Fruit fly (Drosophila melanogaster) whole organism, prepupa: ENCODE data around the gene Ae2.
A peak's percentile ranks its signal among the peaks of the same experiment; 100 is the strongest.

Experiments
- CG10631 ChIP-seq: fragments of 200-800 bp; sonication (Bioruptor generic); optimal IDR thresholded peaks from 2 replicates; lab custom pipeline; 2016; ENCODE audit warnings: missing biosample characterization, missing genetic modification characterization
- CG10669 ChIP-seq: fragments of 200-800 bp; sonication (Bioruptor generic); optimal IDR thresholded peaks from 3 replicates; lab custom pipeline; 2018; ENCODE audit warnings: missing biosample characterization, mild to moderate bottlenecking, missing genetic modification characterization, moderate library complexity
- CG11294 ChIP-seq: fragments of 200-800 bp; sonication (Bioruptor generic); IDR thresholded peaks from 2 replicates; pipeline ENCODE4 v1.3.6; 2022; ENCODE audit warnings: missing biosample characterization, missing genetic modification characterization
- CG11762 ChIP-seq: fragments of 200-800 bp; sonication (Bioruptor generic); optimal IDR thresholded peaks from 3 replicates; lab custom pipeline; 2016; ENCODE audit warnings: missing biosample characterization, missing genetic modification characterization; ENCODE audit not compliant: insufficient read depth
- CG11902 ChIP-seq: fragments of 200-800 bp; sonication (Bioruptor generic); optimal IDR thresholded peaks from 3 replicates; lab custom pipeline; 2016; ENCODE audit warnings: missing biosample characterization, missing genetic modification characterization
- CG15336 ChIP-seq: fragments of 200-800 bp; sonication (Bioruptor generic); IDR thresholded peaks from 2 replicates; pipeline ENCODE4 v1.3.6; 2022; ENCODE audit warnings: missing biosample characterization, missing genetic modification characterization
- CG1621 ChIP-seq: fragments of 200-800 bp; sonication (Bioruptor generic); optimal IDR thresholded peaks from 3 replicates; lab custom pipeline; 2018; ENCODE audit warnings: missing biosample characterization, mild to moderate bottlenecking, missing genetic modification characterization
- CG16779 ChIP-seq: fragments of 200-800 bp; sonication (Bioruptor generic); optimal IDR thresholded peaks from 3 replicates; lab custom pipeline; 2017; ENCODE audit warnings: missing biosample characterization, mild to moderate bottlenecking, missing genetic modification characterization
- CG3032 ChIP-seq: fragments of 200-800 bp; optimal IDR thresholded peaks from 2 replicates; lab custom pipeline; 2019; ENCODE audit warnings: missing biosample characterization, mild to moderate bottlenecking, missing genetic modification characterization, moderate library complexity
- CG31627 ChIP-seq: fragments of 200-800 bp; sonication (Bioruptor generic); optimal IDR thresholded peaks from 3 replicates; lab custom pipeline; 2016; ENCODE audit warnings: missing biosample characterization, missing genetic modification characterization
- CG3919 ChIP-seq: fragments of 200-800 bp; sonication (Bioruptor generic); optimal IDR thresholded peaks from 3 replicates; lab custom pipeline; 2016; ENCODE audit warnings: missing biosample characterization, missing genetic modification characterization
- CG4318 ChIP-seq: fragments of 200-800 bp; sonication (Bioruptor generic); optimal IDR thresholded peaks from 3 replicates; lab custom pipeline; 2017; ENCODE audit warnings: missing biosample characterization, mild to moderate bottlenecking, missing genetic modification characterization
- CG6163 ChIP-seq: fragments of 200-800 bp; sonication (Bioruptor generic); IDR thresholded peaks from 3 replicates; pipeline ENCODE4 v1.3.6; 2022; ENCODE audit warnings: missing biosample characterization, missing genetic modification characterization
- CG6792 ChIP-seq: fragments of 200-800 bp; sonication (Bioruptor generic); optimal IDR thresholded peaks from 3 replicates; lab custom pipeline; 2016; ENCODE audit warnings: missing biosample characterization, missing genetic modification characterization
- CG6808 ChIP-seq: fragments of 200-800 bp; sonication (Bioruptor generic); optimal IDR thresholded peaks from 3 replicates; lab custom pipeline; 2017; ENCODE audit warnings: missing biosample characterization, missing genetic modification characterization, mild to moderate bottlenecking, moderate library complexity, missing genetic modification reagents
- CG6854 ChIP-seq: fragments of 200-800 bp; sonication (Bioruptor generic); optimal IDR thresholded peaks from 2 replicates; lab custom pipeline; 2017; ENCODE audit warnings: missing biosample characterization, mild to moderate bottlenecking, missing genetic modification characterization
- CG7368 ChIP-seq: fragments of 200-800 bp; sonication (Bioruptor generic); optimal IDR thresholded peaks from 3 replicates; lab custom pipeline; 2016; ENCODE audit warnings: missing biosample characterization, missing genetic modification characterization
- CG8119 ChIP-seq: fragments of 200-800 bp; sonication (Bioruptor generic); IDR thresholded peaks from 3 replicates; pipeline ENCODE4 v1.3.6; 2022; ENCODE audit warnings: missing biosample characterization, missing genetic modification characterization
- CG8319 ChIP-seq: fragments of 200-800 bp; sonication (Bioruptor generic); optimal IDR thresholded peaks from 3 replicates; lab custom pipeline; 2016; ENCODE audit warnings: missing biosample characterization, missing genetic modification characterization
- CG8632 ChIP-seq: fragments of 200-800 bp; sonication (Bioruptor generic); optimal IDR thresholded peaks from 3 replicates; lab custom pipeline; 2016; ENCODE audit warnings: missing biosample characterization, missing genetic modification characterization
- CG9139 ChIP-seq: fragments of 200-800 bp; sonication (Bioruptor generic); optimal IDR thresholded peaks from 3 replicates; lab custom pipeline; 2017; ENCODE audit warnings: missing biosample characterization, mild to moderate bottlenecking, missing genetic modification characterization
- Eip78C ChIP-seq: fragments of 200-800 bp; sonication (Bioruptor generic); peaks from one replicate; lab custom pipeline; 2016; ENCODE audit warnings: missing biosample characterization, missing genetic modification characterization
- Eip93F ChIP-seq: fragments of 200-800 bp; sonication (Bioruptor generic); optimal IDR thresholded peaks from 2 replicates; lab custom pipeline; 2016; ENCODE audit warnings: missing biosample characterization, mild to moderate bottlenecking, missing genetic modification characterization
- Ets21C ChIP-seq: fragments of 200-800 bp; sonication (Bioruptor generic); optimal IDR thresholded peaks from 3 replicates; lab custom pipeline; 2016; ENCODE audit warnings: missing biosample characterization, missing genetic modification characterization
- Hr38 ChIP-seq: sonication (Bioruptor generic); optimal IDR thresholded peaks from 2 replicates; lab custom pipeline; 2016; ENCODE audit warnings: missing biosample characterization, missing genetic modification characterization
- Hr4 ChIP-seq: fragments of 200-800 bp; sonication (Bioruptor generic); optimal IDR thresholded peaks from 3 replicates; lab custom pipeline; 2016; ENCODE audit warnings: missing biosample characterization, missing genetic modification characterization
- Lpt ChIP-seq: fragments of 200-800 bp; sonication (Bioruptor generic); optimal IDR thresholded peaks from 3 replicates; lab custom pipeline; 2016; ENCODE audit warnings: missing biosample characterization, missing genetic modification characterization
- Met ChIP-seq: fragments of 200-800 bp; sonication (Bioruptor generic); optimal IDR thresholded peaks from 3 replicates; lab custom pipeline; 2016; ENCODE audit warnings: missing biosample characterization, missing genetic modification characterization
- OdsH ChIP-seq: fragments of 200-800 bp; sonication (Bioruptor generic); optimal IDR thresholded peaks from 3 replicates; lab custom pipeline; 2016; ENCODE audit warnings: missing biosample characterization, missing genetic modification characterization
- Smox ChIP-seq: fragments of 200-800 bp; sonication (Bioruptor generic); optimal IDR thresholded peaks from 3 replicates; lab custom pipeline; 2016; ENCODE audit warnings: missing biosample characterization, missing genetic modification characterization
- Sox102F ChIP-seq: fragments of 200-800 bp; sonication (Bioruptor generic); optimal IDR thresholded peaks from 2 replicates; lab custom pipeline; 2016; ENCODE audit warnings: missing biosample characterization, mild to moderate bottlenecking, missing genetic modification characterization
- Sox14 ChIP-seq: fragments of 200-800 bp; sonication (Bioruptor generic); optimal IDR thresholded peaks from 3 replicates; lab custom pipeline; 2016; ENCODE audit warnings: missing biosample characterization, missing genetic modification characterization
- Sox15 ChIP-seq: fragments of 200-800 bp; sonication (Bioruptor generic); optimal IDR thresholded peaks from 3 replicates; lab custom pipeline; 2016; ENCODE audit warnings: missing biosample characterization, missing genetic modification characterization
- achi ChIP-seq: fragments of 200-800 bp; sonication (Bioruptor generic); optimal IDR thresholded peaks from 3 replicates; lab custom pipeline; 2016; ENCODE audit warnings: missing biosample characterization, missing genetic modification characterization
- dac ChIP-seq: fragments of 200-800 bp; sonication (Bioruptor generic); optimal IDR thresholded peaks from 2 replicates; lab custom pipeline; 2017; ENCODE audit warnings: missing biosample characterization, mild to moderate bottlenecking, missing genetic modification characterization
- dsx ChIP-seq: fragments of 200-800 bp; optimal IDR thresholded peaks from 3 replicates; lab custom pipeline; 2019; ENCODE audit warnings: missing biosample characterization, mild to moderate bottlenecking, missing genetic modification characterization, moderate library complexity; ENCODE audit not compliant: poor library complexity, severe bottlenecking
- eg ChIP-seq: fragments of 200-800 bp; sonication (Bioruptor generic); IDR thresholded peaks from 3 replicates; pipeline ENCODE4 v1.3.6; 2022; ENCODE audit warnings: missing biosample characterization, missing genetic modification characterization
- esn ChIP-seq: fragments of 200-800 bp; sonication (Bioruptor generic); optimal IDR thresholded peaks from 2 replicates; lab custom pipeline; 2016; ENCODE audit warnings: missing biosample characterization, mild to moderate bottlenecking, missing genetic modification characterization, moderate library complexity
- fd59A ChIP-seq: fragments of 200-800 bp; sonication (Bioruptor generic); optimal IDR thresholded peaks from 2 replicates; lab custom pipeline; 2017; ENCODE audit warnings: missing biosample characterization, mild to moderate bottlenecking, missing genetic modification characterization, missing genetic modification reagents
- fd85E ChIP-seq: fragments of 200-800 bp; sonication (Bioruptor generic); optimal IDR thresholded peaks from 3 replicates; lab custom pipeline; 2016; ENCODE audit warnings: missing biosample characterization, missing genetic modification characterization
- fkh ChIP-seq: fragments of 200-800 bp; sonication (Bioruptor generic); optimal IDR thresholded peaks from 3 replicates; lab custom pipeline; 2017; ENCODE audit warnings: missing biosample characterization, mild to moderate bottlenecking, missing genetic modification characterization, moderate library complexity
- net ChIP-seq: fragments of 200-800 bp; sonication (Bioruptor generic); optimal IDR thresholded peaks from 3 replicates; lab custom pipeline; 2016; ENCODE audit warnings: missing biosample characterization, missing genetic modification characterization
- salr ChIP-seq, 2 experiments: fragments of 200-800 bp; sonication (Bioruptor generic); optimal IDR thresholded peaks; 3 replicates each; lab custom pipeline; 2016 to 2018; ENCODE audit warnings: missing biosample characterization in 2 of 2, missing genetic modification characterization in 2 of 2, mild to moderate bottlenecking in 1 of 2
- spab ChIP-seq: fragments of 200-800 bp; sonication (Bioruptor generic); optimal IDR thresholded peaks from 2 replicates; lab custom pipeline; 2017; ENCODE audit warnings: missing biosample characterization, mild to moderate bottlenecking, missing genetic modification characterization, missing genetic modification reagents
- ss ChIP-seq, 2 experiments: fragments of 200-800 bp; sonication (Bioruptor generic); optimal IDR thresholded peaks; 2 replicates in 1 of 2; 3 replicates in 1 of 2; lab custom pipeline; 2017 to 2018; ENCODE audit warnings: mild to moderate bottlenecking in 2 of 2, missing biosample characterization in 2 of 2, missing genetic modification characterization in 2 of 2, moderate library complexity in 1 of 2
- svp ChIP-seq: fragments of 200-800 bp; sonication (Bioruptor generic); peaks from one replicate; lab custom pipeline; 2016; ENCODE audit warnings: missing biosample characterization, missing genetic modification characterization
- topi ChIP-seq: fragments of 200-800 bp; sonication (Bioruptor generic); optimal IDR thresholded peaks from 3 replicates; lab custom pipeline; 2016; ENCODE audit warnings: missing biosample characterization, missing genetic modification characterization

The Ae2 gene

dm6 chr3L:9763389-9763917, at the start of gene Ae2 (continued):
- TF ChIP-seq svp (GFP tag; lab: Kevin White, UChicago) (peak; percentile 60), Sox14 (GFP tag; lab: Kevin White, UChicago) (no peak), Eip78C (peak; percentile 69), CG16779 (no peak), CG3032 (tag; lab: Kevin White, UChicago) (no peak), salr (GFP tag; optimal IDR thresholded peaks at IDR 0.05; lab: Kevin White, UChicago) (no peak), CG11902 (GFP tag; lab: Kevin White, UChicago) (no peak), Sox15 (no peak)
- TF ChIP-seq, all 60 proteins: peak for 14

- TF ChIP-seq spab (GFP tag; lab: Kevin White, UChicago): peak; percentile 42
- peak; percentile 62 for TF ChIP-seq dsx (GFP tag; lab: Kevin White, UChicago)
- TF ChIP-seq Met (GFP tag; lab: Kevin White, UChicago): peak; percentile 60
- TF ChIP-seq CG10631 (GFP tag; lab: Kevin White, UChicago): peak; percentile 90
- TF ChIP-seq CG10669: peak; percentile 55
- no peak for TF ChIP-seq fd85E
- TF ChIP-seq esn (GFP tag; lab: Kevin White, UChicago): peak; percentile 69
- TF ChIP-seq CG31627 (GFP tag; lab: Kevin White, UChicago): peak; percentile 71
- TF ChIP-seq CG6854 (GFP tag; lab: Kevin White, UChicago): no peak
- TF ChIP-seq eg (GFP tag; lab: Robert Waterston, UW): peak; percentile 69; the same call in 2 of the 3 replicates
- 0 out of 2 replicates have a peak, but pooled peaks have one; percentile 62 for TF ChIP-seq CG15336
- peak; percentile 10 for TF ChIP-seq CG11762
- no peak for TF ChIP-seq CG4318 (GFP tag; lab: Kevin White, UChicago)
- peak; percentile 80 for TF ChIP-seq Eip78C
- TF ChIP-seq dac (GFP tag; lab: Kevin White, UChicago): no peak
- TF ChIP-seq CG8632 (GFP tag; lab: Kevin White, UChicago): peak; percentile 82
- TF ChIP-seq salr (GFP tag; optimal IDR thresholded peaks at IDR 0.05; lab: Kevin White, UChicago): peak in 1 of 2 experiments; percentile 82
- peak; percentile 73 for TF ChIP-seq Sox15
- peak; percentile 84 for TF ChIP-seq CG3032 (tag; lab: Kevin White, UChicago)
- peak; percentile 47 for TF ChIP-seq Eip93F (GFP tag; lab: Kevin White, UChicago)
- TF ChIP-seq topi: peak; percentile 53
- peak; percentile 67 for TF ChIP-seq Smox
- peak; percentile 29 for TF ChIP-seq CG7368 (GFP tag; lab: Kevin White, UChicago)
- peak; percentile 59 for TF ChIP-seq CG6792 (GFP tag; lab: Kevin White, UChicago)
- peak; percentile 58 for TF ChIP-seq CG3919 (GFP tag; lab: Kevin White, UChicago)
- peak; percentile 52 for TF ChIP-seq Lpt (GFP tag; lab: Kevin White, UChicago)
- TF ChIP-seq fd59A (GFP tag; lab: Kevin White, UChicago): peak; percentile 48
- TF ChIP-seq CG8119 (GFP tag; lab: Robert Waterston, UW): peak; percentile 82
- peak; percentile 24 for TF ChIP-seq CG9139
- no peak; the same call in 2 of the 3 replicates for TF ChIP-seq CG6163 (GFP tag; lab: Robert Waterston, UW)
- TF ChIP-seq CG11902 (GFP tag; lab: Kevin White, UChicago): peak; percentile 54
- TF ChIP-seq Hr4 (GFP tag; lab: Kevin White, UChicago): peak; percentile 61
- no peak for TF ChIP-seq fkh (GFP tag; lab: Kevin White, UChicago)
- peak; percentile 27 for TF ChIP-seq CG16779
- peak in 1 of 2 experiments; percentile 60 for TF ChIP-seq ss (GFP tag; optimal IDR thresholded peaks at IDR 0.05; lab: Kevin White, UChicago)
- peak; percentile 47 for TF ChIP-seq Ets21C (GFP tag; lab: Kevin White, UChicago)
- TF ChIP-seq OdsH (GFP tag; lab: Kevin White, UChicago): peak; percentile 77
- TF ChIP-seq achi (GFP tag; lab: Kevin White, UChicago): peak; percentile 64
- TF ChIP-seq CG1621 (tag; lab: Kevin White, UChicago): no peak
- no peak for TF ChIP-seq Hr38
- TF ChIP-seq net (GFP tag; lab: Kevin White, UChicago): peak; percentile 21
- no peak for TF ChIP-seq Sox102F (GFP tag; lab: Kevin White, UChicago)
- TF ChIP-seq CG11294 (GFP tag; lab: Robert Waterston, UW): peak; percentile 53; the same call in 1 of the 2 replicates
- TF ChIP-seq CG8319: peak; percentile 56
- TF ChIP-seq CG6808 (GFP tag; lab: Kevin White, UChicago): peak; percentile 64
These were observed 49.4 kb upstream of the Ae2 start, which contains the start of gene vsg for dm6 chr3L:9713828-9714536. vsg (plus strand) TSS chr3L:9714324.
